Fruit fly (Drosophila melanogaster): Measurements from ENCODE around the gene CG14877.

The CG14877 gene

dm6 chr3R:15920751-15921156 lies 24.9 kb upstream of the CG14877 start, which contains the start of gene Fbxl7 (continued):
- peak; percentile 49; the same call in 1 of the 3 replicates for TF ChIP-seq CG6175 (GFP tag; IDR thresholded peaks at IDR 0.05)
- peak; percentile 93 for TF ChIP-seq z (GFP tag; IDR thresholded peaks at IDR 0.05)
- peak; percentile 77 for TF ChIP-seq Med (GFP tag)
- peak; percentile 92 for TF ChIP-seq kni (GFP tag; optimal IDR thresholded peaks at IDR 0.05)
- TF ChIP-seq CG32532 (GFP tag; IDR thresholded peaks at IDR 0.05): 0 out of 2 replicates have a peak, but pooled peaks have one; percentile 26
- TF ChIP-seq ci (GFP tag; IDR thresholded peaks at IDR 0.05): peak; percentile 69; the same call in 2 of the 3 replicates
- no peak for TF ChIP-seq CG30020 (tag; optimal IDR thresholded peaks at IDR 0.05)
- TF ChIP-seq yki (optimal IDR thresholded peaks at IDR 0.05): peak; percentile 37
- peak; percentile 95 for TF ChIP-seq CG3163 (GFP tag; optimal IDR thresholded peaks at IDR 0.05)
- 0 out of 2 replicates have a peak, but pooled peaks have one; percentile 15 for TF ChIP-seq CG17612 (GFP tag; IDR thresholded peaks at IDR 0.05)
- no peak for TF ChIP-seq Atf-2 (GFP tag; optimal IDR thresholded peaks at IDR 0.05)
- TF ChIP-seq CG8924 (tag; optimal IDR thresholded peaks at IDR 0.05): peak; percentile 35
- TF ChIP-seq chinmo (GFP tag; IDR thresholded peaks at IDR 0.05; ENCODE audit: partially characterized antibody): 0 out of 4 replicates have a peak, but pooled peaks have one; percentile 56
- TF ChIP-seq lov (optimal IDR thresholded peaks at IDR 0.05): no peak
- TF ChIP-seq lov (GFP tag; IDR thresholded peaks at IDR 0.05): peak; percentile 52; the same call in 1 of the 3 replicates
- TF ChIP-seq pros (GFP tag; optimal IDR thresholded peaks at IDR 0.05): peak; percentile 84
- TF ChIP-seq chm (GFP tag; IDR thresholded peaks at IDR 0.05): peak; percentile 75
- peak; percentile 83 for TF ChIP-seq CG11247 (GFP tag; IDR thresholded peaks at IDR 0.05)
- TF ChIP-seq slbo (GFP tag; IDR thresholded peaks at IDR 0.05): peak; percentile 22; the same call in 1 of the 2 replicates
- TF ChIP-seq unc-4 (GFP tag; IDR thresholded peaks at IDR 0.05; ENCODE audit: partially characterized antibody): peak; percentile 26; the same call in 1 of the 2 replicates
- TF ChIP-seq CG4360 (GFP tag; IDR thresholded peaks at IDR 0.05): peak; percentile 30; the same call in 1 of the 2 replicates
- TF ChIP-seq CG16813 (GFP tag; IDR thresholded peaks at IDR 0.05; ENCODE audit: partially characterized antibody): 0 out of 3 replicates have a peak, but pooled peaks have one; percentile 23
- TF ChIP-seq HmgD (GFP tag; optimal IDR thresholded peaks at IDR 0.05): peak; percentile 45
- TF ChIP-seq grau (tag; optimal IDR thresholded peaks at IDR 0.05): no peak
- TF ChIP-seq sob (GFP tag; IDR thresholded peaks at IDR 0.05): 0 out of 2 replicates have a peak, but pooled peaks have one; percentile 6
- no peak for TF ChIP-seq grn (GFP tag; optimal IDR thresholded peaks at IDR 0.05)
- TF ChIP-seq dpn (GFP tag; optimal IDR thresholded peaks at IDR 0.05): peak in 1 of 2 experiments; percentile 3
- TF ChIP-seq Hmr (GFP tag; optimal IDR thresholded peaks at IDR 0.05): no peak
- peak; percentile 43 to 78 for TF ChIP-seq Trl (optimal IDR thresholded peaks at IDR 0.05)
- TF ChIP-seq Trl (GFP tag; optimal IDR thresholded peaks at IDR 0.05): peak; percentile 26
- TF ChIP-seq Xrp1 (GFP tag; IDR thresholded peaks at IDR 0.05): 0 out of 2 replicates have a peak, but pooled peaks have one; percentile 17
- 0 out of 2 replicates have a peak, but pooled peaks have one; percentile 18 for TF ChIP-seq CG17328 (GFP tag; IDR thresholded peaks at IDR 0.05)
- peak; percentile 13 for TF ChIP-seq nmo (GFP tag; optimal IDR thresholded peaks at IDR 0.05)
- TF ChIP-seq Adf1 (GFP tag; IDR thresholded peaks at IDR 0.05): peak; percentile 24; the same call in 1 of the 2 replicates
- 0 out of 3 replicates have a peak, but pooled peaks have one; percentile 32 for TF ChIP-seq CG34422 (GFP tag; IDR thresholded peaks at IDR 0.05)
- peak in 1 of 2 experiments; percentile 89 for TF ChIP-seq tll (GFP tag; optimal IDR thresholded peaks at IDR 0.05)
- peak; percentile 35 for TF ChIP-seq amos (GFP tag; IDR thresholded peaks at IDR 0.05; ENCODE audit: partially characterized antibody)
- peak; percentile 96 for TF ChIP-seq cg (GFP tag; optimal IDR thresholded peaks at IDR 0.05)
- peak; percentile 36; the same call in 1 of the 2 replicates for TF ChIP-seq CG32767 (GFP tag; IDR thresholded peaks at IDR 0.05)
- TF ChIP-seq CG2199 (GFP tag; IDR thresholded peaks at IDR 0.05): peak; percentile 78; the same call in 1 of the 3 replicates
- TF ChIP-seq D19B (GFP tag; optimal IDR thresholded peaks at IDR 0.05): no peak
- TF ChIP-seq zen (tag; optimal IDR thresholded peaks at IDR 0.05): peak; percentile 66
- peak; percentile 64 for TF ChIP-seq chn (GFP tag; optimal IDR thresholded peaks at IDR 0.05)
- peak; percentile 93 for TF ChIP-seq Jarid2 (GFP tag; optimal IDR thresholded peaks at IDR 0.05)
- peak; percentile 64 for TF ChIP-seq rib (GFP tag; IDR thresholded peaks at IDR 0.05)
- 0 out of 3 replicates have a peak, but pooled peaks have one; percentile 33 for TF ChIP-seq Opbp (GFP tag; IDR thresholded peaks at IDR 0.05; ENCODE audit: partially characterized antibody)
- 0 out of 2 replicates have a peak, but pooled peaks have one; percentile 51 for TF ChIP-seq ato (GFP tag; IDR thresholded peaks at IDR 0.05; ENCODE audit: partially characterized antibody)
- TF ChIP-seq oc (tag; optimal IDR thresholded peaks at IDR 0.05): peak; percentile 42
- peak; percentile 39; the same call in 1 of the 3 replicates for TF ChIP-seq zfh1 (GFP tag; IDR thresholded peaks at IDR 0.05)
